Fruit fly (Drosophila melanogaster): ENCODE results near the gene CG44085.

Gene CG44085

DNA sequence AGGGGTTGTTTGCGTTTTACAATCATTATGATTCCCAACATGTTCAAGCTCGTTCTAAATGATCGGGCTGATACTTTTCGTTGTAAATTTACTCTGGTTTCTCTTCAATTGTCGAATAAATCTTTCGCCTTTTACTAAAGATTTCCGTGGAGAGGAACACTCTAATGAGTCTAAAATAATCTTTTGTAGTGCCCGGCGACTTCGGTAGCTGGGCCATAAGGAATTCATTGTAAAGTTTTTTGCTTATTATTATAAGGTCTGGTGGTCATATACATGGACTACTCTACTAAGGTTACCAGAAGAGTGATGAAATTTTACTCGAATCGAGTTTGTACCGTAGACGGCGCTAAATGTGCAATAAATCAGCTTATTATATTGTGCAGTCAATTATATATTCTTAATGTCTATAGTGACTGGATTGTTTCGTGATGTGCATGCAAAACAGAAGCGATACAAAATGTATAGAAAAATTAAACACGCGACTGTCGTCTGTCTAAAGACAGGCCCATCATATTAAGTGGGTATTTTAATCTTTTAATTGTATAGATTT is 16.0 kb upstream of the CG44085 start:
- TF ChIP-seq CG17801 (GFP tag; optimal IDR thresholded peaks at IDR 0.05; ENCODE audit: partially characterized antibody), result no peak

DNA sequence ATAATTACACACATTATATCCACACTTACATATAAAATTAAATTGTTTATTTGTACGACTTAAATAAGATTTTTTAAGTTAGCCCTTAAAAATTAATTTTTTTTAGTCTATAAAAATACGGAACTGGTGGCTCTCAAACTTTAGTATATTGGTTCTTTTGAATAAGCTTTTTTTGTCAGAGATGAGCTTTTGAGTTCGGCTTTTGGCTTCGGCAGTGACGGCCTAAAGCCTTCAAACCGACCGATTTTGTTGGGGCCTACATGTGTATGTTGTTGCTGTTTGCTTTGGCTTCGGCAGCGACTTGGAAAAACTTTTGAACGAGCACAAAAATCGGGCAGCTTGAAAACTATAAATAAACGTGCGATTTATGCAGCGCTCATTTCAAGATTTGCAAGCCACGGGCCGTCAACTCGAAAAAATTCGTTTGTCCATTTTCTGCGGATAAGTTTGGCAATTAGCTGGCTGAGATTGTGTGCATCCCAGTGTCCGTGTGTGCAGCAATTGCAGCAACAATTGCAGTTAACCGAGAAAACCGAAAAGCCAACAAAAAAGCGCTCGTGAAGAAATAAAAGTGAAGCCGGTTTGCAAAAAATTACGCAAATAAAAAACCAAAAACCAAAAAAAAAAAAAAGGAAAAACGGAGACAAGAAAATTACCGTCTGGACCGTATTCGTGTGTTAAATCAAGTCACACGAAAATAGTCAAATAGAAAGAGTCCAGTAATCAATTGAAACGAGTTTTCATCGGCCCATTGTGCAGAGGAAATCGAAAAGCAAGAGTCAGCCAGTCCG is 14.8 kb upstream of the CG44085 start, which contains the start of gene CG16820:
CG16820 (plus strand) TSS at position 378 of the 791 bp plus-strand sequence.
- TF ChIP-seq CG17801 (GFP tag; optimal IDR thresholded peaks at IDR 0.05; ENCODE audit: partially characterized antibody), result no peak

DNA sequence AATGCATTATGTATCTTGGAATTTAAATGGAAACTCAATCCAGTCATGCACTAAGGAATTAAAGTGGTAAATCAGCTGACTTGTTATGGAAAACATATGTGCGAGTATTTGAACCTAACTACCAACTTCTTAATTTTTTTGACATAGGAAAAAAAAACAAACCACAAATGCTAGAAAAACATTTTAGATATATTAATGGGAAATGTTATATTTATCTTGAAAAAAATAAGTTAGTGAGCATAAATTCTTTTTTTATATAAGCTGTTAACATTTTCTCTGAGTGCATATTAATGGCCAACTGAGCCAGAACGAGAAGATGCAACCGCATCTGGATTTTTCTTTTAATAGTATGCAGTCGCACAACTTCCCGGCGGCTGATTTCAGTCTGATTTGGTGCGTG is 9.6 kb upstream of the CG44085 start:
- no peak for TF ChIP-seq CG17801 (GFP tag; optimal IDR thresholded peaks at IDR 0.05; ENCODE audit: partially characterized antibody)

DNA sequence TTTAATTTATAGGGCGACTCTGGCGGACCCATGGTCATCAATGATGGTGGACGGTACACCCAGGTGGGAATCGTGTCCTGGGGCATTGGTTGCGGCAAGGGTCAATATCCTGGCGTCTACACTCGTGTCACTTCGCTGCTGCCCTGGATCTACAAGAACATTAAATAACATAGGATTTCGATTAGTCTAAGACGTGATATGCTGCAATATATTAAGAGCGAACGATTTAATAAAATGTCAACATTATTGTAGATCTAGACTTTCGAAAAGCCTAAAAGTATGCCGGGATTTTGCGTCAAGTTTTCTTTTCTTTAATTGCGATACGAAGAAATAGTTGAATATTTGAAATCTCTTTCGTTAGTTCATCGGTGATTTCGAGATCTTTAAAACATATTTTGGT is 3.6 kb upstream of the CG44085 start, which contains the start of gene Naa20B:
Naa20B (plus strand) TSS at position 301 of the 400 bp plus-strand sequence.
- no peak for TF ChIP-seq CG17801 (GFP tag; optimal IDR thresholded peaks at IDR 0.05; ENCODE audit: partially characterized antibody)

DNA sequence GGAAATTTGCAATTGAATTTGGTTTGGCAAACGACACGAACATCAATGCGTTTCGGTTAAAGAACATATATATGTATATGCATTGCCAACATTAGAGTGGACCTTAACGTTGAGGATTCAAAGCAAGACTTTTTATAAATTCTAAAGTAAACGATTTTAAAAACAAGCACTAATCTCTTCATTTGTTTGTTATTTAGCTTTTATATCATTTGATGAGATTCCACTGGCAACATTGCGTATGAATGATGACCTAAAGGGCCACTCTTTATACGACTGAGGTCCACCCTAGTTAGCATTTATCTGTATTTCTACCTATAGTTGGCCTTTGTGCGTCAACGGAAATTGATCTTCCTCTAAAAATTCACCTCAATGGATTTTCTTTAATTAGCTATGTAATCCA is 2.1 kb upstream of the CG44085 start:
- TF ChIP-seq CG17801 (GFP tag; optimal IDR thresholded peaks at IDR 0.05; ENCODE audit: partially characterized antibody), result no peak

DNA sequence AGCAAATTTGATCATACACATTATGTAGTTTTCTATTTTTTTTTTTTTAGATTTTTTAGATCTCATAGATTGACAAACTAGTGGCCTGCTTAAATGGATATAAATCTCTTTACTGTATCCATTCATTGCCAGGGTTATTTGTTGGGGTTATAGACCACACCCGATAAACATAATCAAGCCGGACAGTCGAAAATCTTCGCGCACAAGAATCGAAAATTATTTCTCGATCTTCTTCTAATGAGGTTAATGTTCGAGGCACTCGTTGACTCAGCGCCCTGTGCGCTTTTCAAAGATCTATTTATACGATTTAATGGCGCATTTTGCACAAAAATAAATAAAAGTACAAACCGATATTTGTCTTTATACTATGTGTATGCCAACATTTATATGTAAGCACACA is 1.2 kb upstream of the CG44085 start, which contains the start of gene CG31730:
CG31730 (minus strand) TSS at position 101 of the 400 bp plus-strand sequence.
- no peak for TF ChIP-seq CG17801 (GFP tag; optimal IDR thresholded peaks at IDR 0.05; ENCODE audit: partially characterized antibody)

DNA sequence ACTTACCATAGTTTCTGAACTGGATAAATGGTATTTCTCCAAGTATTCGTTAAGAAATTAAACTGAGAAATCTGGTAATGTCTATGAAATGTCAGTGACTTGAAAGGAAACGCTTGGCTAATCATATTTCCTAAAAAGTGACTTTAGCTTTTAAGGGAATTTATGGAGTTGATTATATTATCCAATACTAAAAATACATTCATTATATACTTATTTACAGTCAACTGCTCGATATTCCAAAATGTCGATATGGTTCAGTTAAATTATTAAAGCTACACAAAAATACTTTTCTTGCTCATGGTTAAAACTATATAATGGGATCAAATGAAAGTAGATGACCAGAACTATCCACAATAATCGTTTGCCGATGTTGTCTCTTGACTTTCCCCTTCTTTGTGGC is 5.0 kb downstream of the CG44085 start, which contains the start of gene CG31848:
CG31848 (minus strand) TSS at position 101 of the 400 bp plus-strand sequence.
- TF ChIP-seq CG17801 (GFP tag; optimal IDR thresholded peaks at IDR 0.05; ENCODE audit: partially characterized antibody), result no peak

DNA sequence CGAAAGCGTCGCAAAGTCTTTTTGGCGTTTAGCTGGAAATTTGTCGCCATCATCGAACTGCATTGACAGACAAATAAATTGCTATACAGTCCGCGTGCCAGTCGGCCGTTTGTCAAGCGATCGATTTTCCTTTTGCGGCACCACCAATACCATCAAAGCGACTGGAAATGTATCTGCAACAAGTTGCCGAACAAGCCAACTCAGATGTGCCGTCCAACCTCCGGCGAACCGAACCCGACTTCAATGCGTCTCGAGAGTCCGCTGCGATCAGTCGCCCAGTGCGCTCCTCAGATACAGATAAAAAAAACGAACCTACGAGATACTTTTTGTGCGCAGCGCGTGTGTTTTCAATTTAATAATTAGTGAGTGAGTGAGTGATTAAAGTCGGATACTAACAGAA is 5.8 kb downstream of the CG44085 start:
- no peak for TF ChIP-seq CG17801 (GFP tag; optimal IDR thresholded peaks at IDR 0.05; ENCODE audit: partially characterized antibody)

DNA sequence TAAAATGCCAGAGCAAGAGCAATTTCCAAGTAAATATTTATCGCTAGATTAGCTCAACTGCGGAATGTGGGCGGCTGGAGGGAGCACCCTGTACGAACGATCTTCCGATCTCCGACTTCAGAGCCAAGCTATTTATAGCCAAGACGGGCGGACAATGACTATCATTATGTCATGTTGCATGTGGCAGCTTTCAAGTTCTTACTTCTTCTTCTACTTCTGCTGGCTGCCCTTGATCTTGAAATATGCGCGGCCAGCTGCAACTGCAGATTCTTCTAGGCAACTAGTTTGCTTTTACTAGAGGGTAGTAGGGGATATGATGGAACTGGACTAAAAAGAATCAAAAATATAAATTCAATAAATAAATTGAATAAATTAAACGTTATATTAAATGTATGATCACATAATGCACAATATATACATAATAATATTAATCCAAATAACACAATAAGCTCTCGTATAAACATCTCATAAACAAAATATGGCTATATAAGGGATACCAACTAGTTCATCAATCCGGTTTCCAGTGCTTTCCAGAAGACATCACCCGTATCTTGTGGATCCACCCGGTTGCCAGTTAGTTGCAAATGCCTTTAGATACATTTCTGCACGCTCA is 7.3 kb downstream of the CG44085 start:
- TF ChIP-seq CG17801 (GFP tag; optimal IDR thresholded peaks at IDR 0.05; ENCODE audit: partially characterized antibody), result no peak

DNA sequence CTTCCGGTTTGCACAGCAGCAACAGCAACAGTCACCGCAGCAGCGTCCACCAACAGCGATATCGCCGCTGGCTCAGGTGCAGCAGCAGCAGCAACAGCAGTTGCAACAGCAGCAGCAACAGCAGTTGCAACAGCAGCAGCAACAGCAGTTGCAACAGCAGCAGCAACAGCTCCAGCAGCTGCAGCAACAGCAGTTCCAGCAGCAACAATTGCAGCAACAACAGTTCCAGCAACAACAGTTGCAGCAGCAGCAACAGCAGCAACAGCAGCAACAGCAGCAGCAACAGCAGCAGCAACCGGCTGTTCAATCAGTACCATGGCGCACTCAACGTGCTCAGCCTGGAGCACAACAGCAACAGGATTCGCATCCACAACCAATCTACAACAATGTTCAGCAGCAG is 11.7 kb downstream of the CG44085 start:
- no peak for TF ChIP-seq CG17801 (GFP tag; optimal IDR thresholded peaks at IDR 0.05; ENCODE audit: partially characterized antibody)

DNA sequence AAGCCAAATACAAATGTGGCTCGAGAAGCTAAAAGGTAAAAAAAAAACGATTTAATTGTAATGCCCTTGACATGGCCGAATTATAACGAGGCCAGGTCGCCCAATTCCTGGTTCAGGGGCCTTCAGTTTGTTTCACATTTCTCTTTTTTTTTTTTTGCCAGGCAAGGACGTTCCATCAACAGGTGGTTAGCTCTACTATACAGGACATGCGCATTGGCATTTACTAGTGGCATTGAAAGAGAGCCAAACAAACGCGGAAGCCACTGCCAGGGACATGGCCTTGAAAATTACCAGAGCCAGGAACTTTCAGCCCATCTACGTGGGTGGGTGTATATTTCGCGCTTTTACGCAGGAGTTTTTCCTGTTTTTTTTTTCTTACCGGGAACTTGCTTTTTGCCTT is 25.0 kb downstream of the CG44085 start:
- TF ChIP-seq CG17801 (GFP tag; optimal IDR thresholded peaks at IDR 0.05; ENCODE audit: partially characterized antibody), result no peak

DNA sequence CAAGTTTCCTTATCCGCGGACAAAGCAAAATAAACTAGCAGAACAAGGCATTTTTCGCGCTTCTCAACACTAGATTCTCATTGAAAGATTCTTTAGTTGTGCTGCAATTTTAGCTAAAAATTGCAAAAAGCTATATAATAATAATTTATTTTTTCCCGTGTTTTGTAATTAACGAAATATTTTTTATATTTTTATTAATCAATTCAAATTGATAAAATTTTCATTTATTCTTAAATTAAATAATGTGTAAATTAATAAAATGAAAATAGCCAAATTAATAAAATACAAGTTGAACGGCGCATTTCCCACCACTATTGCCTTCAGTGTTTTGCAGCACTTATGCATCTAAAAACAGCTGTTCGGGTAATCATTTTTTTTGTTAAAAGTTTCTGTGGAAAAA is 25.6 kb downstream of the CG44085 start, which contains the start of the genes Drep4 and Uvrag:
Drep4 (minus strand) TSS at position 7 of the 400 bp plus-strand sequence.
Uvrag (plus strand) TSS at position 322 of the 400 bp plus-strand sequence.
- peak; percentile 81 for TF ChIP-seq CG17801 (GFP tag; optimal IDR thresholded peaks at IDR 0.05; ENCODE audit: partially characterized antibody)

DNA sequence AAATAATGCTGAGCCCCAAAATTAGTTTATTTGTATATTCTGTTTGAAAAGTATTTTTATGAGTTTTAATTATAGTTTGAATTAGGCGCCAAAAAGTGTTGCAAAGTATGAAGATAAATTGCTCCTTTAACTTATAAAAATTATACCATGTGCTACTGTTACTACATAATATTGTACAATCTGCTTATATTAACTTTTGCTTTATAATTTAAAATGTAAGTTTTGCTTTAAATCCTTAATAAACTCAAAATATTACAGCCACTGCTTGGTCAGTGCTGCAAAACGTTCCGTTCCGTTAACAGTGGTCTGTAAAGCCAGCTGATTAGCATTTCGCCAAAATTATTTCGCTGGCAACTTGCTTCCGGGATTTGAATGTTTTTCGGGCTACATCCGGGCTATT is 28.9 kb downstream of the CG44085 start, which contains the start of gene CG31729:
CG31729 (plus strand) TSS at position 309 of the 400 bp plus-strand sequence.
- peak; percentile 25 for TF ChIP-seq CG17801 (GFP tag; optimal IDR thresholded peaks at IDR 0.05; ENCODE audit: partially characterized antibody)

DNA sequence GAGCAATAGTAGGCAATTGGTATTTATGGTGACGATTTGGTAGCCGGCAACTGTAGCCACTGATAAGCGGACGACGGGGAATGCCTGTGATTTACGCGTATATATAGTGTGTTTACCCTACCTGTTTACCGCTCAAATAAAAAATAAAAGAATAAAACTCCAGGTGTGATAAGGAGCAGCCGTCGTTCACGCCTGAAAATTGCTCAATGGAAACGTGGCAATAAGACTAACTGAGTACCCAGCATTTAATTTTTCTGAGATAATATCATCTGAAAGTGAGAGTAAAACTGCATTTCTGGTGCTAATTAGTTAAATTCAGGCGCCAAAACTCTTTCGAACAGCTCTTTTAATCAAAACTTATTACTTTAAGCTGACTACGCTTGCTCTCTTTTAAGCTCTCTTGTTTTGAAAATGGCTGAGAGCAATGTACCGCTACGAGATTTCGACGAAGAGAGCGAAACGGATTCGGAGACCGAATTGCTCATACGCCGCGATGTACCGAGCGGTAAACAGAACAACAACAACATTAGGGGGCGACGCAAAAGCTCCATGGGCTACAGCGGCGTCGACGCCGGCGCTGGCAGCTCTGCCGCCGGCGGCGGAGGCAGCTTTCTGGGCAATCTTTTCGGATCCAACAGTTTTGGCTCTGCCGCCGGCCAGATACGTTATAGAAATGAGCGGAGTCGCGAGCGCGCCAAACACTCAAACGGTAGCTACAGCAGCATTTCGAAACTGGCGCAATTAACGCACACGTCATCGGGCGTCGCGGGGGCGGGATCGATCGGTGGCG is 29.7 kb downstream of the CG44085 start:
- peak; percentile 15 for TF ChIP-seq CG17801 (GFP tag; optimal IDR thresholded peaks at IDR 0.05; ENCODE audit: partially characterized antibody)

DNA sequence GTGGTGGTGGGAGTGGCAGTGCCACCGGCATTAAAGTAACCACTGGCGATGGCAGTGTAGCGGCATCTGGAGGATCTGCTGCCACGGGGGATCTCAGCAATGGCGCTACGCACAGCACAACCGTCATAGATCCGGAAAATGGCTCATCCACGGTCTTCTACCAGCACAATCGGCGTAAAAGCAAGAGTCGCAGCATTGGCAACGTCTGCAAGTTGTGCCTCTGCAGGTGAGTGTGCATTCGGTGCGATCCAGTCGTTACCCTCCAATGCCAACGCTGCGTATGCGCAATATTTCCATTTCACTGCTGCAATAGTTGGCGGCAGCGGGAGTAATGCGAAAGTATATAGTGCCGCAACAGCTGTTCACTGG is 30.2 kb downstream of the CG44085 start:
- TF ChIP-seq CG17801 (GFP tag; optimal IDR thresholded peaks at IDR 0.05; ENCODE audit: partially characterized antibody), result no peak

Data from ovary, adult (tissue).